Worm (Caenorhabditis elegans): Measurements from ENCODE around the gene phf-31.

Gene phf-31

ce11 chrX:10656604-10657003 lies 25.2 kb upstream of the phf-31 start:
- TF ChIP-seq lin-11 (tag; optimal IDR thresholded peaks at IDR 0.05) (peak; percentile 24), ztf-1 (GFP tag; conservative IDR thresholded peaks at IDR 0.05) (no peak), R02D3.7 (tag; optimal IDR thresholded peaks at IDR 0.05) (no peak), mbf-1 (tag; optimal IDR thresholded peaks at IDR 0.05) (no peak), nhr-25 (tag; optimal IDR thresholded peaks at IDR 0.05) (no peak), zag-1 (tag; optimal IDR thresholded peaks at IDR 0.05) (no peak), gmeb-1 (tag; optimal IDR thresholded peaks at IDR 0.05) (no peak), ceh-16 (tag; optimal IDR thresholded peaks at IDR 0.05) (no peak), lsy-2 (tag; optimal IDR thresholded peaks at IDR 0.05) (peak in 1 of 2 experiments; percentile 30), mab-5 (tag; optimal IDR thresholded peaks at IDR 0.05) (no peak), ztf-11 (tag; optimal IDR thresholded peaks at IDR 0.05) (no peak), lin-13 (GFP tag; optimal IDR thresholded peaks at IDR 0.05) (no peak), peb-1 (tag; optimal IDR thresholded peaks at IDR 0.05) (no peak), nhr-77 (tag; optimal IDR thresholded peaks at IDR 0.05) (no peak), unc-55 (GFP tag; optimal IDR thresholded peaks at IDR 0.05) (no peak), nhr-11 (tag; optimal IDR thresholded peaks at IDR 0.05) (no peak), elt-3 (tag; optimal IDR thresholded peaks at IDR 0.05) (no peak), blmp-1 (tag; optimal IDR thresholded peaks at IDR 0.05; ENCODE audit: insufficient read depth) (peak; percentile 52), nhr-237 (tag; optimal IDR thresholded peaks at IDR 0.05) (no peak), alr-1 (tag; optimal IDR thresholded peaks at IDR 0.05) (no peak)

ce11 chrX:10659508-10659907 lies 22.3 kb upstream of the phf-31 start:
- no peak for TF ChIP-seq unc-55 (GFP tag; optimal IDR thresholded peaks at IDR 0.05)
- no peak for TF ChIP-seq aly-2 (tag; optimal IDR thresholded peaks at IDR 0.05)
- no peak for TF ChIP-seq egl-27 (tag; optimal IDR thresholded peaks at IDR 0.05)
- TF ChIP-seq nhr-12 (tag; optimal IDR thresholded peaks at IDR 0.05) = no peak
- no peak for TF ChIP-seq ama-1 (optimal IDR thresholded peaks at IDR 0.05)
- no peak for TF ChIP-seq R02D3.7 (tag; optimal IDR thresholded peaks at IDR 0.05)
- TF ChIP-seq nhr-77 (tag; optimal IDR thresholded peaks at IDR 0.05) = no peak
- no peak for TF ChIP-seq nhr-21 (tag; optimal IDR thresholded peaks at IDR 0.05)
- no peak for TF ChIP-seq Y55F3AM.14 (GFP tag; optimal IDR thresholded peaks at IDR 0.05)
- TF ChIP-seq blmp-1 (tag; optimal IDR thresholded peaks at IDR 0.05; ENCODE audit: insufficient read depth) = no peak
- TF ChIP-seq mdl-1 (tag; optimal IDR thresholded peaks at IDR 0.05) = no peak
- TF ChIP-seq nhr-237 (tag; optimal IDR thresholded peaks at IDR 0.05) = no peak
- TF ChIP-seq nhr-10 (tag; optimal IDR thresholded peaks at IDR 0.05) = no peak

- no peak for TF ChIP-seq C34F6.9 (tag; optimal IDR thresholded peaks at IDR 0.05)
- TF ChIP-seq nhr-25 (tag; optimal IDR thresholded peaks at IDR 0.05) = no peak
- TF ChIP-seq unc-62 (GFP tag; optimal IDR thresholded peaks at IDR 0.05) = no peak
- no peak for TF ChIP-seq nhr-237 (tag; optimal IDR thresholded peaks at IDR 0.05)
- no peak for TF ChIP-seq ceh-82 (tag; optimal IDR thresholded peaks at IDR 0.05)
- TF ChIP-seq unc-55 (GFP tag; optimal IDR thresholded peaks at IDR 0.05) = no peak
- TF ChIP-seq lsy-2 (tag; optimal IDR thresholded peaks at IDR 0.05) = no peak
- TF ChIP-seq nhr-129 (tag; optimal IDR thresholded peaks at IDR 0.05) = no peak
- no peak for TF ChIP-seq ztf-1 (GFP tag; conservative IDR thresholded peaks at IDR 0.05)
- TF ChIP-seq sem-4 (tag; optimal IDR thresholded peaks at IDR 0.05) = no peak
- TF ChIP-seq snpc-4 (tag; optimal IDR thresholded peaks at IDR 0.05) = no peak
- no peak for TF ChIP-seq ZK546.5 (tag; optimal IDR thresholded peaks at IDR 0.05)
- no peak for TF ChIP-seq zag-1 (tag; optimal IDR thresholded peaks at IDR 0.05)
- no peak for TF ChIP-seq Y55F3AM.14 (GFP tag; optimal IDR thresholded peaks at IDR 0.05)
- no peak for TF ChIP-seq F13H6.1 (tag; optimal IDR thresholded peaks at IDR 0.05)
- no peak for TF ChIP-seq mdl-1 (tag; optimal IDR thresholded peaks at IDR 0.05)
- TF ChIP-seq R02D3.7 (tag; optimal IDR thresholded peaks at IDR 0.05) = no peak
- TF ChIP-seq ceh-16 (tag; optimal IDR thresholded peaks at IDR 0.05) = no peak
These were observed 17.0 kb upstream of the phf-31 start for ce11 chrX:10664759-10665158.

ce11 chrX:10666871-10667270 lies 14.9 kb upstream of the phf-31 start:
- no peak for TF ChIP-seq ZK546.5 (tag; optimal IDR thresholded peaks at IDR 0.05)
- TF ChIP-seq fos-1 (tag; optimal IDR thresholded peaks at IDR 0.05) = peak; percentile 6

Measured in whole organism, L2 larva.